Worm (Caenorhabditis elegans) whole organism, L3 larva: Measurements from ENCODE around the gene Y11D7A.8.

Source experiments
- R02D3.7 ChIP-seq: fragments of 150-350 bp; optimal IDR thresholded peaks from 2 replicates; lab custom pipeline; 2014; ENCODE audit warnings: missing biosample characterization, missing genetic modification characterization
- ZK546.5 ChIP-seq: sonication (generic microtip); optimal IDR thresholded peaks from 2 replicates; lab custom pipeline; 2017; ENCODE audit warnings: missing biosample characterization, missing genetic modification characterization
- aly-2 ChIP-seq: fragments of 150-350 bp; optimal IDR thresholded peaks from 2 replicates; lab custom pipeline; 2014; ENCODE audit warnings: missing biosample characterization, missing genetic modification characterization
- ama-1 ChIP-seq: fragments of 150-350 bp; optimal IDR thresholded peaks from 2 replicates; lab custom pipeline; 2018
- ceh-16 ChIP-seq: sonication (generic microtip); optimal IDR thresholded peaks from 2 replicates; lab custom pipeline; 2017; ENCODE audit warnings: missing biosample characterization, missing genetic modification characterization
- ceh-28 ChIP-seq: fragments of 150-350 bp; optimal IDR thresholded peaks from 2 replicates; lab custom pipeline; 2014; ENCODE audit warnings: missing biosample characterization, missing genetic modification reagents, missing genetic modification characterization
- ceh-82 ChIP-seq: fragments of 150-350 bp; optimal IDR thresholded peaks from 2 replicates; lab custom pipeline; 2014; ENCODE audit warnings: missing biosample characterization, missing genetic modification characterization
- egl-5 ChIP-seq: fragments of 150-350 bp; optimal IDR thresholded peaks from 2 replicates; lab custom pipeline; 2017; ENCODE audit warnings: missing biosample characterization, missing genetic modification reagents, missing genetic modification characterization, inconsistent platforms
- elt-1 ChIP-seq: fragments of 150-350 bp; optimal IDR thresholded peaks from 2 replicates; lab custom pipeline; 2014; ENCODE audit warnings: missing biosample characterization, missing genetic modification characterization
- elt-2 ChIP-seq: sonication (generic microtip); optimal IDR thresholded peaks from 2 replicates; lab custom pipeline; 2016; ENCODE audit warnings: missing genetic modification reagents, mild to moderate bottlenecking, missing genetic modification characterization, missing compliant biosample characterization
- elt-3 ChIP-seq, 3 experiments: fragments of 150-350 bp in 1 of 3; sonication (generic microtip) in 2 of 3; optimal IDR thresholded peaks; 2 replicates in 2 of 3; 4 replicates in 1 of 3; lab custom pipeline; 2014 to 2017; ENCODE audit warnings: missing biosample characterization in 3 of 3, missing genetic modification characterization in 3 of 3
- eor-1 ChIP-seq, 2 experiments: fragments of 150-350 bp; optimal IDR thresholded peaks; 2 replicates each; lab custom pipeline; 2014 to 2018; ENCODE audit warnings: missing biosample characterization in 2 of 2, missing genetic modification characterization in 2 of 2
- fkh-10 ChIP-seq: sonication (generic microtip); optimal IDR thresholded peaks from 2 replicates; lab custom pipeline; 2017; ENCODE audit warnings: missing biosample characterization, missing genetic modification reagents, missing genetic modification characterization
- fkh-2 ChIP-seq: fragments of 150-350 bp; optimal IDR thresholded peaks from 2 replicates; lab custom pipeline; 2014; ENCODE audit warnings: missing biosample characterization, missing genetic modification reagents, missing genetic modification characterization
- fos-1 ChIP-seq: fragments of 150-350 bp; optimal IDR thresholded peaks from 2 replicates; lab custom pipeline; 2014; ENCODE audit warnings: missing biosample characterization, missing genetic modification characterization
- hmg-11 ChIP-seq: sonication (generic microtip); optimal IDR thresholded peaks from 2 replicates; lab custom pipeline; 2016; ENCODE audit warnings: missing genetic modification characterization, missing compliant biosample characterization
- jun-1 ChIP-seq: fragments of 150-350 bp; optimal IDR thresholded peaks from 2 replicates; lab custom pipeline; 2014; ENCODE audit warnings: missing biosample characterization, missing genetic modification reagents, missing genetic modification characterization
- lin-15B ChIP-seq: fragments of 150-350 bp; optimal IDR thresholded peaks from 2 replicates; lab custom pipeline; 2014; ENCODE audit warnings: missing biosample characterization, missing genetic modification characterization
- lsy-12 ChIP-seq: sonication (generic microtip); optimal IDR thresholded peaks from 2 replicates; lab custom pipeline; 2016; ENCODE audit warnings: mild to moderate bottlenecking, missing genetic modification characterization, missing compliant biosample characterization
- mdl-1 ChIP-seq: fragments of 150-350 bp; optimal IDR thresholded peaks from 2 replicates; lab custom pipeline; 2014; ENCODE audit warnings: missing biosample characterization, missing genetic modification characterization
- nfya-1 ChIP-seq: sonication (generic microtip); optimal IDR thresholded peaks from 2 replicates; lab custom pipeline; 2017; ENCODE audit warnings: missing genetic modification characterization, mild to moderate bottlenecking, missing compliant biosample characterization, antibody characterized with exemption, moderate library complexity; ENCODE audit not compliant: insufficient read depth
- nhr-11 ChIP-seq: fragments of 150-350 bp; optimal IDR thresholded peaks from 2 replicates; lab custom pipeline; 2014; ENCODE audit warnings: missing biosample characterization, missing genetic modification characterization
- nhr-12 ChIP-seq: fragments of 150-350 bp; optimal IDR thresholded peaks from 2 replicates; lab custom pipeline; 2014; ENCODE audit warnings: missing biosample characterization, missing genetic modification characterization
- nhr-237 ChIP-seq: fragments of 150-350 bp; optimal IDR thresholded peaks from 2 replicates; lab custom pipeline; 2014; ENCODE audit warnings: missing biosample characterization, missing genetic modification characterization
- nhr-25 ChIP-seq: sonication (generic microtip); optimal IDR thresholded peaks from 2 replicates; lab custom pipeline; 2017; ENCODE audit warnings: missing biosample characterization, missing genetic modification characterization
- nhr-28 ChIP-seq: fragments of 150-350 bp; optimal IDR thresholded peaks from 2 replicates; lab custom pipeline; 2014; ENCODE audit warnings: missing biosample characterization, missing genetic modification characterization
- nhr-43 ChIP-seq: sonication (generic microtip); optimal IDR thresholded peaks from 2 replicates; lab custom pipeline; 2016; ENCODE audit warnings: mild to moderate bottlenecking, missing genetic modification characterization, missing compliant biosample characterization; ENCODE audit not compliant: poor library complexity, severe bottlenecking
- nhr-67 ChIP-seq: fragments of 150-350 bp; optimal IDR thresholded peaks from 2 replicates; lab custom pipeline; 2014; ENCODE audit warnings: missing biosample characterization, missing genetic modification characterization
- nhr-77 ChIP-seq: fragments of 150-350 bp; optimal IDR thresholded peaks from 2 replicates; lab custom pipeline; 2014; ENCODE audit warnings: missing biosample characterization, missing genetic modification characterization
- pqm-1 ChIP-seq: fragments of 150-350 bp; optimal IDR thresholded peaks from 2 replicates; lab custom pipeline; 2017; ENCODE audit warnings: missing biosample characterization, missing genetic modification characterization, inconsistent platforms
- skn-1 ChIP-seq: fragments of 150-350 bp; optimal IDR thresholded peaks from 2 replicates; lab custom pipeline; 2014; ENCODE audit warnings: missing biosample characterization, missing genetic modification characterization
- snpc-4 ChIP-seq: fragments of 150-350 bp; optimal IDR thresholded peaks from 2 replicates; lab custom pipeline; 2014; ENCODE audit warnings: missing biosample characterization, missing genetic modification characterization
- tbx-2 ChIP-seq: sonication (generic microtip); optimal IDR thresholded peaks from 2 replicates; lab custom pipeline; 2016; ENCODE audit warnings: mild to moderate bottlenecking, missing genetic modification characterization, missing compliant biosample characterization
- unc-39 ChIP-seq: sonication (generic microtip); optimal IDR thresholded peaks from 4 replicates; lab custom pipeline; 2017; ENCODE audit warnings: missing biosample characterization, missing genetic modification characterization
- unc-62 ChIP-seq: fragments of 150-350 bp; sonication (generic microtip); optimal IDR thresholded peaks from 4 replicates; lab custom pipeline; 2014; ENCODE audit warnings: missing biosample characterization, missing genetic modification reagents, missing genetic modification characterization

Y11D7A.8 gene

DNA sequence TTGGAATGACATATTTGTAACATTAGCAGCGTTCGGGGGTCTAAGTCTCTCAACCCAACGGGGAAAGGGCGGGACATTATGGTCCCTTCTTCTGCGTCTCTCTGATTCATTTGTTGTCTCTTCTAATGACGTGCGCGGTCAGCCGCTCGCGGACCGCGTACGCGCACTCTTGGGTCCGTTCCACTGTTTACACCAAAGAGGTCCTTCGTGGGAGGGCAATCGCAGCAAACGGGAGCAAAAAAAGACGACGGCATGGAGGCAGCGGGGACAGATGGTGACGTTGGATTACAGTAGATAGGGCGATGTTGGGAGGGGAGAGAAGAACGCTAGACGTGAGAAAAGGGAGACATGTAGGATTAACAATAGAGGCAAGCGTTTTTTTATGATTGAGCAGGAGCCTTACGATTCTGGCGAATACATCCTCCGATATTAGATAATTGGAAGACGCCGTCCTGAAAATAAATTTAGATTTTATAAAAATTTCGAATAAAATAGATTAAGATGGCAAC is 12.7 kb downstream of the Y11D7A.8 start, which contains the start of gene flh-1:
TSS of gene flh-1 (minus strand) at position 459 of the 509 bp plus-strand sequence.
- TF ChIP-seq R02D3.7 (tag; lab: Kevin White, UChicago) (no peak), nhr-67 (no peak), pqm-1 (tag; lab: Kevin White, UChicago) (no peak), nhr-43 (tag; lab: Kevin White, UChicago) (no peak), aly-2 (no peak), unc-62 (no peak), tbx-2 (no peak), elt-2 (tag; lab: Kevin White, UChicago) (no peak), lsy-12 (no peak), lin-15B (tag; lab: Kevin White, UChicago) (no peak), ceh-82 (tag; lab: Kevin White, UChicago) (no peak), elt-1 (no peak), ZK546.5 (tag; lab: Kevin White, UChicago) (no peak), skn-1 (tag; lab: Kevin White, UChicago) (no peak), nfya-1 (tag; lab: Kevin White, UChicago) (no peak), egl-5 (tag; lab: Kevin White, UChicago) (no peak)

DNA sequence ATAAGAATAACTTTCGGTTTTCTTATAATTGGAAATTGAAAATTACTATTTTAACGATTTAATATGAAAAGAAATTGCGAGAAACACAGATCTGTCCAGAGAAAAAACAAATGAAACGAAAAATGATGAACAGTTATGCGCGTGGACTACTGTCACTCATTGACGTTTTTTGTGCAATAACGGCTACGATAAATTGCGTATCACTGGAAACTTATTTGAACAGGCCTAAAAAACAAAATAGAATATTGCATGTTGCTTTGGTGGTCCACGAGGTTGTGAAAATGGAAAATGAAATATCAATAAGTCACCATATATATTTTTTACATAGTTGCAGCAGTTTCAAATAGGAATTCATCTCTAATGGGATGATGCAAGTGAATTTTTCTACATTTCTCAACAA is 13.3 kb downstream of the Y11D7A.8 start:
- TF ChIP-seq nhr-25 (no peak), R02D3.7 (tag; lab: Kevin White, UChicago) (no peak), nhr-77 (tag; lab: Kevin White, UChicago) (no peak), ceh-16 (tag; lab: Kevin White, UChicago) (no peak), lin-15B (tag; lab: Kevin White, UChicago) (no peak), elt-3 (tag; optimal IDR thresholded peaks at IDR 0.05; lab: Kevin White, UChicago) (no peak), ceh-28 (no peak)

DNA sequence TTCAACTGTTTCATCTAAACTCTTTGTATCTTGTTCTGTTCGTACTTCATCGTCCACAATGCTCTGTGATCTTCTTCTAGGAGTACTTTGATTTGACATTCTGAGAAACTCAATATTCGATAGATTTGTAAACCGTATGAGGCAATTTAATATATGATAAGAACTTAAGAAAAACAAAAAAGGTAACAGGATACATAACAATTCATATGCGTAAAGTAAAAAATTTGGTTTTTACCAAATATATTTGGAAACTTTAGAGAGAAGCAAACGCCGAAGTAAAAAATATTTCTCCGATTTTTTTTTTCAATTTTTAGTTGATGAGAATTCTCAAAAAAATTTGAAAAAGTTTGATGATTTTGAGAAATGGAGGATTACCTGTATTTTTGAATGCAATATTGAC is 15.3 kb downstream of the Y11D7A.8 start, which contains the start of gene Y11D7A.19:
TSS of gene Y11D7A.19 (minus strand) at position 101 of the 400 bp plus-strand sequence.
- TF ChIP-seq nhr-237 (tag; lab: Kevin White, UChicago) (no peak), egl-5 (tag; lab: Kevin White, UChicago) (no peak)

DNA sequence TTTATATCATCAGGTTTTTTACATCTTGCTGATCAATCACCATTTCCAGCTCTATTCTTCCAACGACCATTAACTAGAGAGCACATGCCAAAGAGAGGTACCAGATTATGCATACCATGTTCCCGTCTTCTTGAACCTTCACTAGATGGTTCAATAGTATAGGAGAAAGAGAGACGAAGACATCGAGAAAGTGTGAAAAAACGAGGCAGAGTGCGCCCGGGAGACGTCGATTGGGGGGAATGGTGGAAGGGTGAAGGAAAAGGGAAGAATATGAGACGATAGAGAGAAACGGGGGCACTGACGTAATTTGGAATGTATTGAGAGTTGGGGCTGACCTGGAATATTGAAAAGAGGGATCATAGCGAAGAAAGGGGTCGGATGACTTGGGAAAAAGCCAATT is 16.4 kb downstream of the Y11D7A.8 start:
- TF ChIP-seq jun-1 (tag; lab: Kevin White, UChicago) (no peak), nhr-25 (peak; percentile 5)

DNA sequence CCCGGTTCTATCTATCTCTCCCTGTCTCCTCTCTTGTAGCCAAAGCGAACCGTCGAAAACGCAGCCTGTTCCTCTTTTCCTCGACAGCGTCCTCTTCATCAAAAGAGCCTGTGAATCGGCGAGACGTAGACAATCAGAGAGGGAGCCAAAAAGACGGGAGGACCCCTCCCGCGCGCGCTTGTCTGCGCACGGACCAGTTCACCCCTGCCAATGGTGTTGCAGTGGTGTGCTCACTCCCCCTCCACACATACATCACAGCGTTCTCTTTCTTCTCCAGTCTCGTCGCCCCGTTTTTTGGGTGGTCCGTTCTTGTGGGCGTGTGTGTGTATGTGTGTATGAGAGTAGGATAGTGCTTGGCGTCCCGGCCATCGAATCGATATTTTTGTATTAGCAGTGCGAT is 17.7 kb downstream of the Y11D7A.8 start:
- TF ChIP-seq elt-3 (tag; optimal IDR thresholded peaks at IDR 0.05; lab: Kevin White, UChicago): no peak
- TF ChIP-seq fkh-10: no peak
- TF ChIP-seq fos-1 (tag; lab: Kevin White, UChicago): no peak
- no peak for TF ChIP-seq ceh-16 (tag; lab: Kevin White, UChicago)
- TF ChIP-seq nhr-237 (tag; lab: Kevin White, UChicago): no peak
- TF ChIP-seq jun-1 (tag; lab: Kevin White, UChicago): no peak

DNA sequence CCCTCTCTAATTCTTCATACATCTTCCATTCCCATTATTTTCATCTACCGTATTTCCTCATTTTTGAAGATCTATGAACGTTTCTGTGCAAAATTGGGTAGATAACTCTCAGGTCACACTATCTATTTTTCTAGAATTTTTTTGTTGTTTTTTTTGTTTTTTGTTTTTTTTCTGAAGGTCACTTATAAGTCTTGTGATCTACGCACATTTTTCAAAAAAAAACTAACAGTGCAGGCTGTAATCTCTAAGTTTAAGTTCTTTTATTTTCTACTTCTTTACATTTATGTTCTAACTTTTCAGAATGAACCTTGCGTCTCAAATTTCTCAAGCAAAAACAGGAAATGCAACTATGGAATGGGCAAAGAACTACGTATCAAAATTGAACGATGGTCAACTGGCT is 18.6 kb downstream of the Y11D7A.8 start, which contains the start of gene flh-3:
TSS of gene flh-3 (plus strand) at position 301 of the 400 bp plus-strand sequence.
- no peak for TF ChIP-seq unc-39
- no peak for TF ChIP-seq nhr-28 (tag; lab: Kevin White, UChicago)
- no peak for TF ChIP-seq R02D3.7 (tag; lab: Kevin White, UChicago)
- no peak for TF ChIP-seq fos-1 (tag; lab: Kevin White, UChicago)
- no peak for TF ChIP-seq nhr-12
- TF ChIP-seq fkh-2 (tag; lab: Kevin White, UChicago): no peak

DNA sequence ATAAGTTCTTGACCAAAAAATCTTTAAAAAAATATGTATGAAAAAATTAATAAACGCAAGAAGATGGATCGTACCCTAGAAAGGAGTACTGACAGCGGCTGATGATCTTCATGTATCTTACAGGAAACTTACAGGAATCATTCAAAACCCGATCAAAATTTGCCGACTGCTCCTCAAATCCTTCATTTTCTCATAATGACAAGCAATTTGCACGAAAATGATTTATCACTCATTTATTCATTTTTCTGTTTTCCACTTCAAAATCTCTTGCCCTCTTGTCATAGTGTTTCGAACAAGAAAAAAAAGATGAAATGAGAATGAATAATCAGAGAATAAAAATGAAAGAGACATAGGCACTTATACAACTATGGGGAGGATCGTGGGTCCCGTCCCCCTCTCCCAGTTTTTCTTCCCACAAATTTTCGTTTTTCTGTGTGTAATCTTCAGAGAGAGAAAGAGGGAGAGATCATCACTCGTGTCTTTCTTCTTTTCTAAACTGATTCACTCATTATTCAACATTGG is 22.9 kb downstream of the Y11D7A.8 start, which contains the start of gene nmy-3:
TSS of gene nmy-3 (plus strand) at position 472 of the 522 bp plus-strand sequence.
- no peak for TF ChIP-seq nhr-43 (tag; lab: Kevin White, UChicago)
- no peak for TF ChIP-seq mdl-1
- TF ChIP-seq elt-2 (tag; lab: Kevin White, UChicago): no peak
- TF ChIP-seq nhr-11: no peak
- TF ChIP-seq nfya-1 (tag; lab: Kevin White, UChicago): no peak
- no peak for TF ChIP-seq hmg-11 (tag; lab: Kevin White, UChicago)
- TF ChIP-seq ceh-28: no peak
- TF ChIP-seq ceh-16 (tag; lab: Kevin White, UChicago): no peak
- TF ChIP-seq snpc-4 (tag; lab: Kevin White, UChicago): no peak
- TF ChIP-seq eor-1 (tag; optimal IDR thresholded peaks at IDR 0.05; lab: Kevin White, UChicago): no peak
- TF ChIP-seq lin-15B (tag; lab: Kevin White, UChicago): no peak
- TF ChIP-seq nhr-237 (tag; lab: Kevin White, UChicago): no peak
- TF ChIP-seq ama-1 (lab: Kevin White, UChicago): no peak
- TF ChIP-seq nhr-25: no peak
